Worm (Caenorhabditis elegans) whole organism, L3 larva: ENCODE results near the gene F28C1.1.
A peak's percentile ranks its signal among the peaks of the same experiment; 100 is the strongest.

Experiments
- ZK546.5 ChIP-seq: sonication (generic microtip); optimal IDR thresholded peaks from 2 replicates; lab custom pipeline; 2017; ENCODE audit warnings: missing biosample characterization, missing genetic modification characterization
- ama-1 ChIP-seq: fragments of 150-350 bp; optimal IDR thresholded peaks from 2 replicates; lab custom pipeline; 2018
- ceh-16 ChIP-seq: sonication (generic microtip); optimal IDR thresholded peaks from 2 replicates; lab custom pipeline; 2017; ENCODE audit warnings: missing biosample characterization, missing genetic modification characterization
- ceh-28 ChIP-seq: fragments of 150-350 bp; optimal IDR thresholded peaks from 2 replicates; lab custom pipeline; 2014; ENCODE audit warnings: missing biosample characterization, missing genetic modification reagents, missing genetic modification characterization
- ceh-82 ChIP-seq: fragments of 150-350 bp; optimal IDR thresholded peaks from 2 replicates; lab custom pipeline; 2014; ENCODE audit warnings: missing biosample characterization, missing genetic modification characterization
- ceh-9 ChIP-seq: sonication (generic microtip); optimal IDR thresholded peaks from 2 replicates; lab custom pipeline; 2018; ENCODE audit warnings: missing biosample characterization, missing genetic modification characterization
- daf-12 ChIP-seq: fragments of 150-350 bp; optimal IDR thresholded peaks from 2 replicates; lab custom pipeline; 2014; ENCODE audit warnings: missing biosample characterization, missing genetic modification reagents, missing genetic modification characterization
- egl-27 ChIP-seq: sonication (generic microtip); optimal IDR thresholded peaks from 4 replicates; lab custom pipeline; 2017; ENCODE audit warnings: missing biosample characterization, missing genetic modification reagents, missing genetic modification characterization
- elt-1 ChIP-seq: fragments of 150-350 bp; optimal IDR thresholded peaks from 2 replicates; lab custom pipeline; 2014; ENCODE audit warnings: missing biosample characterization, missing genetic modification characterization
- elt-2 ChIP-seq: sonication (generic microtip); optimal IDR thresholded peaks from 2 replicates; lab custom pipeline; 2016; ENCODE audit warnings: missing genetic modification reagents, mild to moderate bottlenecking, missing genetic modification characterization, missing compliant biosample characterization
- elt-3 ChIP-seq, 3 experiments: fragments of 150-350 bp in 1 of 3; sonication (generic microtip) in 2 of 3; optimal IDR thresholded peaks; 2 replicates in 2 of 3; 4 replicates in 1 of 3; lab custom pipeline; 2014 to 2017; ENCODE audit warnings: missing biosample characterization in 3 of 3, missing genetic modification characterization in 3 of 3
- fkh-10 ChIP-seq: sonication (generic microtip); optimal IDR thresholded peaks from 2 replicates; lab custom pipeline; 2017; ENCODE audit warnings: missing biosample characterization, missing genetic modification reagents, missing genetic modification characterization
- fos-1 ChIP-seq: fragments of 150-350 bp; optimal IDR thresholded peaks from 2 replicates; lab custom pipeline; 2014; ENCODE audit warnings: missing biosample characterization, missing genetic modification characterization
- hmg-11 ChIP-seq: sonication (generic microtip); optimal IDR thresholded peaks from 2 replicates; lab custom pipeline; 2016; ENCODE audit warnings: missing genetic modification characterization, missing compliant biosample characterization
- jun-1 ChIP-seq: fragments of 150-350 bp; optimal IDR thresholded peaks from 2 replicates; lab custom pipeline; 2014; ENCODE audit warnings: missing biosample characterization, missing genetic modification reagents, missing genetic modification characterization
- mdl-1 ChIP-seq: fragments of 150-350 bp; optimal IDR thresholded peaks from 2 replicates; lab custom pipeline; 2014; ENCODE audit warnings: missing biosample characterization, missing genetic modification characterization
- mml-1 ChIP-seq: fragments of 150-350 bp; sonication (generic microtip); optimal IDR thresholded peaks from 3 replicates; lab custom pipeline; 2014; ENCODE audit warnings: missing biosample characterization, missing genetic modification characterization
- nhr-237 ChIP-seq: fragments of 150-350 bp; optimal IDR thresholded peaks from 2 replicates; lab custom pipeline; 2014; ENCODE audit warnings: missing biosample characterization, missing genetic modification characterization
- nhr-25 ChIP-seq: sonication (generic microtip); optimal IDR thresholded peaks from 2 replicates; lab custom pipeline; 2017; ENCODE audit warnings: missing biosample characterization, missing genetic modification characterization
- nhr-28 ChIP-seq: fragments of 150-350 bp; optimal IDR thresholded peaks from 2 replicates; lab custom pipeline; 2014; ENCODE audit warnings: missing biosample characterization, missing genetic modification characterization
- nhr-43 ChIP-seq: sonication (generic microtip); optimal IDR thresholded peaks from 2 replicates; lab custom pipeline; 2016; ENCODE audit warnings: mild to moderate bottlenecking, missing genetic modification characterization, missing compliant biosample characterization; ENCODE audit not compliant: poor library complexity, severe bottlenecking
- nhr-67 ChIP-seq: fragments of 150-350 bp; optimal IDR thresholded peaks from 2 replicates; lab custom pipeline; 2014; ENCODE audit warnings: missing biosample characterization, missing genetic modification characterization
- nhr-77 ChIP-seq: fragments of 150-350 bp; optimal IDR thresholded peaks from 2 replicates; lab custom pipeline; 2014; ENCODE audit warnings: missing biosample characterization, missing genetic modification characterization
- pha-4 ChIP-seq: fragments of 150-350 bp; optimal IDR thresholded peaks from 2 replicates; lab custom pipeline; 2014; ENCODE audit warnings: missing biosample characterization, missing genetic modification reagents, missing genetic modification characterization
- pqm-1 ChIP-seq: fragments of 150-350 bp; optimal IDR thresholded peaks from 2 replicates; lab custom pipeline; 2017; ENCODE audit warnings: missing biosample characterization, missing genetic modification characterization, inconsistent platforms
- sea-2 ChIP-seq: fragments of 150-350 bp; sonication (generic microtip); optimal IDR thresholded peaks from 4 replicates; lab custom pipeline; 2014; ENCODE audit warnings: missing biosample characterization, missing genetic modification reagents, missing genetic modification characterization
- skn-1 ChIP-seq: fragments of 150-350 bp; optimal IDR thresholded peaks from 2 replicates; lab custom pipeline; 2014; ENCODE audit warnings: missing biosample characterization, missing genetic modification characterization
- snpc-4 ChIP-seq: fragments of 150-350 bp; optimal IDR thresholded peaks from 2 replicates; lab custom pipeline; 2014; ENCODE audit warnings: missing biosample characterization, missing genetic modification characterization
- tbx-2 ChIP-seq: sonication (generic microtip); optimal IDR thresholded peaks from 2 replicates; lab custom pipeline; 2016; ENCODE audit warnings: mild to moderate bottlenecking, missing genetic modification characterization, missing compliant biosample characterization
- unc-39 ChIP-seq: sonication (generic microtip); optimal IDR thresholded peaks from 4 replicates; lab custom pipeline; 2017; ENCODE audit warnings: missing biosample characterization, missing genetic modification characterization
- zag-1 ChIP-seq: fragments of 150-350 bp; optimal IDR thresholded peaks from 2 replicates; lab custom pipeline; 2014; ENCODE audit warnings: missing biosample characterization, missing genetic modification characterization
- ztf-11 ChIP-seq: fragments of 150-350 bp; optimal IDR thresholded peaks from 2 replicates; lab custom pipeline; 2014; ENCODE audit warnings: missing biosample characterization, missing genetic modification characterization
- ztf-4 ChIP-seq: fragments of 150-350 bp; optimal IDR thresholded peaks from 2 replicates; lab custom pipeline; 2014; ENCODE audit warnings: missing biosample characterization, missing genetic modification characterization

The F28C1.1 gene

DNA sequence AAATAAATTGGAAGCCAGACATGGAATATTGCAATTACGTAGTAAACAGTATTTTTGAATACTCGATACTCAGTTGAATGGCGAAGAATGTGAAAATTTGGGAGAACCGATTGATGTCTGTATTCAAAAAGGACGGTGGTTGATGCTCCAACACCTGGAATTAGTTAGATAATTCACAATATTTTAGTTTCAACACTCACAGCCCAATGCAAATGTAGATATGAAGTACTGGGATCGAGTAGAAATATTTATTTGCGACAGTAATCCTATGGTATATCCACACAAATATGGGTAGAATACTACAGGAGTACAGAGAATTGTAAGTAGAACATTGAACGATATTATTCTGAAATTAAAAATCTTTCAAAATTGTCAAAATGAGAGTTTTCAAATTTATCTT is 17.5 kb upstream of the F28C1.1 start:
- TF ChIP-seq nhr-43: no peak

DNA sequence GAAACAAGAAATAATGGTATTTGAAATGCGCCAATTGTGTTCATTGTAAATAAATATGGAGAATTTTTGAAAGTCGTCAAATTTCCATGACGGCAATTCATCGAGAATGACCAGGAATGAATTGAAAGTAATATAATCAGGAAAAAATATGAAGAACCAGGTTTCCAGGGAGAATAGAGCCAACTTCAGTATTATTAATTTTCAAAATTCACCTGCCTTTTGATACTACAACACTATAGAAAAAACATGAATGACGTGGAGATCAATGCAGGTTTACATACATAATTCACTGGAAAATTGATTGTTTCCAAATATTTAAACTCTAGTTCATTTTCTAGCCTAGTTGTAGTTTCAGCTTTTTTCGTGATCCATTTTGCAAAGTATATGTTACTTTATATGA is 16.9 kb upstream of the F28C1.1 start, which contains the start of gene srh-25:
TSS of gene srh-25 (minus strand) at position 101 of the 400 bp plus-strand sequence.
- no peak for TF ChIP-seq unc-39
- no peak for TF ChIP-seq pqm-1 (tag; lab: Kevin White, UChicago)
- TF ChIP-seq ceh-82 (tag; lab: Kevin White, UChicago): no peak
- no peak for TF ChIP-seq nhr-67
- TF ChIP-seq elt-2: no peak
- TF ChIP-seq ZK546.5 (tag; lab: Kevin White, UChicago): no peak
- TF ChIP-seq egl-27 (tag; lab: Kevin White, UChicago): no peak
- no peak for TF ChIP-seq snpc-4 (tag; lab: Kevin White, UChicago)
- no peak for TF ChIP-seq mml-1 (tag; lab: Kevin White, UChicago)
- TF ChIP-seq ama-1 (lab: Kevin White, UChicago): no peak
- no peak for TF ChIP-seq ztf-4
- TF ChIP-seq, all 47 proteins: peak for 0

DNA sequence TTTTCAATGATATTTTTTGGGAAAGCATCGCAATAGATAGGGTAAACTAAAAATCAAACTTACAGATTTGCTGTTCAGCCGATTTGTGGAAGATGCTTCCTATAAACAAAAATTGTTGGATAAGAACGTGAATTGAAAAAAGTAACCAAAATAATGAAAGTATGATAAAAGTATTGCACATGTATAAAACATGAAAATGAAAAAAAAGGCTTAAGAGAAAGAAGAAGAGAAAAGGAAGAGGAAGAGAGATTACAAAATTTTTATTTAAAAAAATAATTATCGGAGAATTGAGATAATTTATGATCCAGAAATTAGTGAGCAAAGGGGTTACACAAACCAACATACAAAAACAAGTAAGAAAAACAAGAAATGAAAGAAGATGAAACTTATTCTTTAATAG is 9.2 kb upstream of the F28C1.1 start, which contains the start of gene pals-37:
TSS of gene pals-37 (minus strand) at position 101 of the 400 bp plus-strand sequence.
- TF ChIP-seq elt-1 (tag; lab: Kevin White, UChicago) (no peak), jun-1 (tag; lab: Kevin White, UChicago) (no peak)

DNA sequence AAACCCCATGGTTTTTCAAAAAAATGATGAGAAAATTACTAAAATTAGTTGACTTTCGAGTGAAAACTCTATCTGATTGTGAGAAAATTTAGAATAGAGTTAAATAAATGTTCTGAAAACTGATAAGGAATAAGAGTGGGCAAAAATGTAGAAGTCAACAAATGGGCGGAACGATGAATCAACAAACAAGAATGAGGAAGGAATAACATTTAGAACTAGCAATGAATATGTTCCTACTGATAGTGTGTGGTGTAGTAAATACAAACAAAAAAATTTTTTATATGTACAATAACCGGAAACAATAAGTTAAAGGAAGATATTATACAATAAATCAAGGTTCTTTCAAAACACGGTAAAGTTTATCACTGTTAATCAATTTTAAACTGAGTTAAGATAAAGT is 6.9 kb upstream of the F28C1.1 start, which contains the start of gene pals-39:
TSS of gene pals-39 (minus strand) at position 101 of the 400 bp plus-strand sequence.
- TF ChIP-seq pha-4: peak; percentile 39
- peak; percentile 30 for TF ChIP-seq pqm-1 (tag; lab: Kevin White, UChicago)
- no peak for TF ChIP-seq nhr-237 (tag; lab: Kevin White, UChicago)
- TF ChIP-seq, all 47 proteins: peak for 2

- TF ChIP-seq nhr-77 (tag; lab: Kevin White, UChicago) (no peak), ceh-9 (no peak), ceh-16 (tag; lab: Kevin White, UChicago) (no peak), ztf-11 (tag; lab: Kevin White, UChicago) (no peak), fos-1 (no peak), nhr-43 (no peak), zag-1 (no peak), ama-1 (lab: Kevin White, UChicago) (no peak), skn-1 (tag; lab: Kevin White, UChicago) (no peak), nhr-25 (tag; lab: Kevin White, UChicago) (no peak), nhr-237 (tag; lab: Kevin White, UChicago) (no peak), hmg-11 (no peak), ceh-82 (tag; lab: Kevin White, UChicago) (no peak)
Measured at ce11 chrV:12446895-12447294, 3.7 kb upstream of the F28C1.1 start, which contains the start of the genes pals-38 and C54D10.9. Gene pals-38 (minus strand): TSS chrV:12446995. Gene C54D10.9 (plus strand): TSS chrV:12447153.

DNA sequence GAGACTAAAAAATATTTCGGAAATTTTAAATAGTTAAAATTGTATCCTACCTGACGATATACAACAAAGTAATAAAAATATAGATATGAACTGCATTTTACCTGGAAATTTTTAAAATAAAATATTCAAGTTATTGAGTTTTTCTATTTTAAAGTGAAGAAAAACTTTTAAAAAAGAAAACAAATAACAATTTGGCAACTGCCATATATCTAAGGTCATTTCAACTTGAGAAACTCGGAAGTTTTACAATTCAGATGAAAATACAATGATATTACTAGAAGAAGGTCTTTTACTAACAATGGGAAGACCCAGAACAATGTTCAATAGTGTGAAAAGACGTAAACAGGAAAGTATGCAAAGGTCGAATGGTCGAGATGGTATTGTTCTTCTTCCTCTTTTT is 703 bp upstream of the F28C1.1 start, which contains the start of gene C54D10.10:
TSS of gene C54D10.10 (minus strand) at position 101 of the 400 bp plus-strand sequence.
- TF ChIP-seq elt-3 (tag; optimal IDR thresholded peaks at IDR 0.05; lab: Kevin White, UChicago) (no peak), ztf-4 (no peak), tbx-2 (tag; lab: Kevin White, UChicago) (no peak), ZK546.5 (tag; lab: Kevin White, UChicago) (no peak), ceh-28 (tag; lab: Kevin White, UChicago) (no peak), pha-4 (no peak), nhr-77 (tag; lab: Kevin White, UChicago) (no peak), nhr-67 (no peak), fkh-10 (GFP tag; lab: Kevin White, UChicago) (no peak), ceh-82 (tag; lab: Kevin White, UChicago) (no peak), nhr-28 (no peak), jun-1 (tag; lab: Kevin White, UChicago) (no peak), nhr-43 (no peak), elt-2 (no peak), sea-2 (no peak), daf-12 (tag; lab: Kevin White, UChicago) (no peak), elt-1 (tag; lab: Kevin White, UChicago) (no peak), mdl-1 (tag; lab: Kevin White, UChicago) (no peak), nhr-25 (tag; lab: Kevin White, UChicago) (no peak)
- TF ChIP-seq, all 47 proteins: peak for 0
